Fruit fly (Drosophila melanogaster) whole organism, embryonic: ENCODE data around the gene MSAmiP.

Experiments used
- Ada2b ChIP-seq: fragments of 200-800 bp; sonication (Bioruptor generic); IDR thresholded peaks from 2 replicates; pipeline ENCODE4 v1.3.6; 2022; ENCODE audit warnings: missing biosample characterization, missing genetic modification characterization
- Adf1 ChIP-seq: fragments of 200-800 bp; sonication (Bioruptor generic); IDR thresholded peaks from 2 replicates; pipeline ENCODE4 v1.3.6; 2022; ENCODE audit warnings: missing biosample characterization, missing genetic modification characterization
- Bgb ChIP-seq: fragments of 200-800 bp; sonication (Bioruptor generic); IDR thresholded peaks from 2 replicates; pipeline ENCODE4 v1.3.6; 2022; ENCODE audit warnings: missing biosample characterization, missing genetic modification characterization; ENCODE audit not compliant: partially characterized antibody
- CG1024 ChIP-seq: fragments of 200-800 bp; sonication (Bioruptor generic); IDR thresholded peaks from 2 replicates; pipeline ENCODE4 v1.3.6; 2022; ENCODE audit warnings: missing biosample characterization, missing genetic modification characterization
- CG10321 ChIP-seq: fragments of 200-800 bp; sonication (Bioruptor generic); IDR thresholded peaks from 2 replicates; pipeline ENCODE4 v1.3.6; 2022; ENCODE audit warnings: missing biosample characterization, missing genetic modification characterization
- CG12219 ChIP-seq: fragments of 200-800 bp; sonication (Bioruptor generic); optimal IDR thresholded peaks from 3 replicates; lab custom pipeline; 2018; ENCODE audit warnings: missing biosample characterization, mild to moderate bottlenecking, missing genetic modification characterization
- CG12744 ChIP-seq: fragments of 200-800 bp; sonication (Bioruptor generic); optimal IDR thresholded peaks from 2 replicates; lab custom pipeline; 2016; ENCODE audit warnings: missing biosample characterization, missing genetic modification characterization
- CG13296 ChIP-seq: fragments of 200-800 bp; sonication (Bioruptor generic); optimal IDR thresholded peaks from 3 replicates; lab custom pipeline; 2018; ENCODE audit warnings: missing biosample characterization, mild to moderate bottlenecking, missing genetic modification characterization
- CG1647 ChIP-seq: fragments of 200-800 bp; sonication (Bioruptor generic); optimal IDR thresholded peaks from 3 replicates; lab custom pipeline; 2016; ENCODE audit warnings: missing biosample characterization, missing genetic modification characterization
- CG17186 ChIP-seq: fragments of 200-800 bp; sonication (Bioruptor generic); optimal IDR thresholded peaks from 3 replicates; lab custom pipeline; 2017; ENCODE audit warnings: missing biosample characterization, missing genetic modification reagents, missing genetic modification characterization
- CG1832 ChIP-seq: fragments of 200-800 bp; sonication (Bioruptor generic); optimal IDR thresholded peaks from 2 replicates; lab custom pipeline; 2017; ENCODE audit warnings: missing biosample characterization, mild to moderate bottlenecking, missing genetic modification characterization, inconsistent platforms
- CG32772 ChIP-seq: fragments of 200-800 bp; sonication (Bioruptor generic); IDR thresholded peaks from 2 replicates; pipeline ENCODE4 v1.3.6; 2022; ENCODE audit warnings: missing biosample characterization, missing genetic modification characterization
- CoRest ChIP-seq: fragments of 200-800 bp; sonication (Bioruptor generic); optimal IDR thresholded peaks from 3 replicates; lab custom pipeline; 2018; ENCODE audit warnings: missing biosample characterization, mild to moderate bottlenecking, missing genetic modification characterization, moderate library complexity
- Deaf1 ChIP-seq: fragments of 200-800 bp; optimal IDR thresholded peaks from 3 replicates; lab custom pipeline; 2019; ENCODE audit warnings: missing biosample characterization, mild to moderate bottlenecking, missing genetic modification characterization, moderate library complexity
- Elba2 ChIP-seq: fragments of 200-800 bp; sonication (Bioruptor generic); optimal IDR thresholded peaks from 3 replicates; lab custom pipeline; 2016; ENCODE audit warnings: missing biosample characterization, missing genetic modification characterization
- HLHmδ ChIP-seq: fragments of 200-800 bp; sonication (Bioruptor generic); optimal IDR thresholded peaks from 2 replicates; lab custom pipeline; 2018; ENCODE audit warnings: missing biosample characterization, mild to moderate bottlenecking, missing genetic modification characterization, moderate library complexity
- HmgD ChIP-seq: fragments of 200-800 bp; sonication (Bioruptor generic); optimal IDR thresholded peaks from 3 replicates; lab custom pipeline; 2016; ENCODE audit warnings: missing biosample characterization, missing genetic modification characterization
- NFAT ChIP-seq: fragments of 200-800 bp; sonication (Bioruptor generic); IDR thresholded peaks from 2 replicates; pipeline ENCODE4 v1.3.6; 2022; ENCODE audit warnings: missing biosample characterization, missing genetic modification characterization
- Nf-YA ChIP-seq: fragments of 200-800 bp; sonication (Bioruptor generic); IDR thresholded peaks from 2 replicates; pipeline ENCODE4 v1.3.6; 2022; ENCODE audit warnings: missing biosample characterization, missing genetic modification characterization
- Nf-YB ChIP-seq: fragments of 200-800 bp; sonication (Bioruptor generic); optimal IDR thresholded peaks from 3 replicates; lab custom pipeline; 2019; ENCODE audit warnings: missing biosample characterization, mild to moderate bottlenecking, missing genetic modification characterization, moderate library complexity
- Trl ChIP-seq, 3 experiments: fragments of >200 bp in 2 of 3; fragments of 200-800 bp in 1 of 3; sonication (Bioruptor generic) in 1 of 3; optimal IDR thresholded peaks; 2 replicates in 1 of 3; 3 replicates in 2 of 3; lab custom pipeline; 2016 to 2017; ENCODE audit warnings: missing biosample characterization in 1 of 3, missing genetic modification characterization in 1 of 3
- amos ChIP-seq: fragments of 200-800 bp; sonication (Bioruptor generic); IDR thresholded peaks from 2 replicates; pipeline ENCODE4 v1.3.6; 2022; ENCODE audit warnings: missing biosample characterization, missing genetic modification characterization; ENCODE audit not compliant: partially characterized antibody
- bbx ChIP-seq: fragments of 200-800 bp; sonication (Bioruptor generic); IDR thresholded peaks from 2 replicates; pipeline ENCODE4 v1.3.6; 2022; ENCODE audit warnings: missing biosample characterization, missing genetic modification characterization; ENCODE audit not compliant: partially characterized antibody
- bowl ChIP-seq: fragments of 200-800 bp; sonication (Bioruptor generic); IDR thresholded peaks from 2 replicates; pipeline ENCODE4 v1.3.6; 2022; ENCODE audit warnings: missing biosample characterization, missing genetic modification characterization
- cad ChIP-seq: fragments of >200 bp; optimal IDR thresholded peaks from 2 replicates; lab custom pipeline; 2017; ENCODE audit warnings: missing biosample characterization, missing genetic modification characterization
- chinmo ChIP-seq: fragments of 200-800 bp; sonication (Bioruptor generic); IDR thresholded peaks from 4 replicates; pipeline ENCODE4 v1.3.6; 2022; ENCODE audit warnings: missing biosample characterization, missing genetic modification characterization; ENCODE audit not compliant: partially characterized antibody
- chm ChIP-seq: fragments of 200-800 bp; sonication (Bioruptor generic); IDR thresholded peaks from 2 replicates; pipeline ENCODE4 v1.3.6; 2022; ENCODE audit warnings: missing biosample characterization, missing genetic modification characterization
- ci ChIP-seq: fragments of 200-800 bp; sonication (Bioruptor generic); IDR thresholded peaks from 3 replicates; pipeline ENCODE4 v1.3.6; 2022; ENCODE audit warnings: missing biosample characterization, missing genetic modification characterization
- crol ChIP-seq: fragments of 200-800 bp; sonication (Bioruptor generic); IDR thresholded peaks from 2 replicates; pipeline ENCODE4 v1.3.6; 2022; ENCODE audit warnings: missing biosample characterization, missing genetic modification characterization
- danr ChIP-seq: fragments of 200-800 bp; sonication (Bioruptor generic); IDR thresholded peaks from 2 replicates; pipeline ENCODE4 v1.3.6; 2022; ENCODE audit warnings: missing biosample characterization, missing genetic modification characterization
- ewg ChIP-seq: fragments of 200-800 bp; sonication (Bioruptor generic); optimal IDR thresholded peaks from 3 replicates; lab custom pipeline; 2017; ENCODE audit warnings: mild to moderate bottlenecking, missing biosample characterization, missing genetic modification reagents, missing genetic modification characterization
- gt ChIP-seq: fragments of 200-800 bp; sonication (Bioruptor generic); IDR thresholded peaks from 2 replicates; pipeline ENCODE4 v1.3.6; 2022; ENCODE audit warnings: missing biosample characterization, missing genetic modification characterization
- ken ChIP-seq: fragments of 200-800 bp; sonication (Bioruptor generic); IDR thresholded peaks from 3 replicates; pipeline ENCODE4 v1.3.6; 2022; ENCODE audit warnings: missing biosample characterization, missing genetic modification characterization
- lov ChIP-seq, 2 experiments: fragments of 200-800 bp in 1 of 2; fragments of >200 bp in 1 of 2; sonication (Bioruptor generic) in 1 of 2; IDR thresholded peaks in 1 of 2; optimal IDR thresholded peaks in 1 of 2; 2 replicates in 1 of 2; 3 replicates in 1 of 2; pipeline versions ENCODE4 v1.3.6 to Lab custom; 2017 to 2022; ENCODE audit warnings: missing biosample characterization in 1 of 2, missing genetic modification characterization in 1 of 2
- mld ChIP-seq: fragments of 200-800 bp; sonication (Bioruptor generic); IDR thresholded peaks from 3 replicates; pipeline ENCODE4 v1.3.6; 2022; ENCODE audit warnings: missing biosample characterization, missing genetic modification characterization; ENCODE audit not compliant: partially characterized antibody
- nerfin-1 ChIP-seq: fragments of 200-800 bp; sonication (Bioruptor generic); optimal IDR thresholded peaks from 3 replicates; lab custom pipeline; 2019; ENCODE audit warnings: missing biosample characterization, mild to moderate bottlenecking, missing genetic modification characterization, moderate library complexity
- nmo ChIP-seq: fragments of 200-800 bp; sonication (Bioruptor generic); optimal IDR thresholded peaks from 2 replicates; lab custom pipeline; 2018; ENCODE audit warnings: missing biosample characterization, mild to moderate bottlenecking, missing genetic modification characterization, moderate library complexity
- oc ChIP-seq: fragments of 200-800 bp; sonication (Bioruptor generic); optimal IDR thresholded peaks from 2 replicates; lab custom pipeline; 2018; ENCODE audit warnings: missing biosample characterization, mild to moderate bottlenecking, missing genetic modification characterization, moderate library complexity
- onecut ChIP-seq: fragments of 200-800 bp; sonication (Bioruptor generic); IDR thresholded peaks from 2 replicates; pipeline ENCODE4 v1.3.6; 2022; ENCODE audit warnings: missing biosample characterization, missing genetic modification characterization
- otp ChIP-seq: fragments of 200-800 bp; sonication (Bioruptor generic); IDR thresholded peaks from 3 replicates; pipeline ENCODE4, ENCODE4 v1.3.6; 2022; ENCODE audit warnings: missing biosample characterization, missing genetic modification characterization
- pho ChIP-seq: fragments of 200-800 bp; sonication (Bioruptor generic); optimal IDR thresholded peaks from 2 replicates; lab custom pipeline; 2016; ENCODE audit warnings: missing biosample characterization, missing genetic modification characterization
- pros ChIP-seq: fragments of 200-800 bp; sonication (Bioruptor generic); optimal IDR thresholded peaks from 3 replicates; lab custom pipeline; 2019; ENCODE audit warnings: missing biosample characterization, mild to moderate bottlenecking, missing genetic modification characterization, moderate library complexity
- salm ChIP-seq: fragments of 200-800 bp; sonication (Bioruptor generic); optimal IDR thresholded peaks from 2 replicates; lab custom pipeline; 2018; ENCODE audit warnings: missing biosample characterization, mild to moderate bottlenecking, missing genetic modification characterization
- sd ChIP-seq: fragments of 200-800 bp; sonication (Bioruptor generic); optimal IDR thresholded peaks from 3 replicates; lab custom pipeline; 2018; ENCODE audit warnings: missing biosample characterization, mild to moderate bottlenecking, missing genetic modification characterization, moderate library complexity
- sqz ChIP-seq: fragments of 200-800 bp; sonication (Bioruptor generic); optimal IDR thresholded peaks from 3 replicates; lab custom pipeline; 2018; ENCODE audit warnings: missing biosample characterization, mild to moderate bottlenecking, missing genetic modification characterization
- sr ChIP-seq: fragments of 200-800 bp; sonication (Bioruptor generic); IDR thresholded peaks from 3 replicates; pipeline ENCODE4 v1.3.6; 2022; ENCODE audit warnings: missing biosample characterization, missing genetic modification characterization
- z ChIP-seq: fragments of 200-800 bp; sonication (Bioruptor generic); IDR thresholded peaks from 3 replicates; pipeline ENCODE4 v1.3.6; 2022; ENCODE audit warnings: missing biosample characterization, missing genetic modification characterization

MSAmiP gene

dm6 chr3R:16901995-16902394 lies 5.9 kb upstream of the MSAmiP start:
- TF ChIP-seq CG13296 (GFP tag; lab: Kevin White, UChicago): no peak
- TF ChIP-seq cad (GFP tag; lab: Kevin White, UChicago): peak; percentile 91

dm6 chr3R:16899659-16900022 lies 3.5 kb upstream of the MSAmiP start:
- TF ChIP-seq Nf-YB (GFP tag; lab: Kevin White, UChicago) (peak; percentile 90), ci (GFP tag; lab: Robert Waterston, UW) (0 out of 3 replicates have a peak, but pooled peaks have one; percentile 51), nmo (GFP tag; lab: Kevin White, UChicago) (peak; percentile 34), chinmo (peak; percentile 37; the same call in 1 of the 4 replicates), HLHmδ (GFP tag; lab: Kevin White, UChicago) (peak; percentile 48), danr (no peak), z (GFP tag; lab: Robert Waterston, UW) (peak; percentile 52; the same call in 2 of the 3 replicates), ken (GFP tag; lab: Robert Waterston, UW) (0 out of 3 replicates have a peak, but pooled peaks have one; percentile 48), otp (GFP tag; lab: Robert Waterston, UW) (0 out of 3 replicates have a peak, but pooled peaks have one; percentile 5), ewg (peak; percentile 89), CG17186 (GFP tag; lab: Kevin White, UChicago) (no peak), chm (GFP tag; lab: Robert Waterston, UW) (0 out of 2 replicates have a peak, but pooled peaks have one; percentile 38), mld (GFP tag; lab: Robert Waterston, UW) (peak; percentile 43; the same call in 1 of the 3 replicates), CoRest (tag; lab: Kevin White, UChicago) (peak; percentile 30), pros (GFP tag; lab: Kevin White, UChicago) (peak; percentile 65), sr (GFP tag; lab: Robert Waterston, UW) (no peak), CG1832 (GFP tag; lab: Kevin White, UChicago) (peak; percentile 95), oc (peak; percentile 30), Elba2 (GFP tag; lab: Kevin White, UChicago) (no peak), Bgb (GFP tag; lab: Robert Waterston, UW) (peak; percentile 38; the same call in 1 of the 2 replicates), bowl (GFP tag; lab: Robert Waterston, UW) (peak; percentile 52; the same call in 1 of the 2 replicates), CG12744 (GFP tag; lab: Kevin White, UChicago) (peak; percentile 33), HmgD (GFP tag; lab: Kevin White, UChicago) (peak; percentile 43), pho (peak; percentile 53), nerfin-1 (tag; lab: Kevin White, UChicago) (peak; percentile 79), crol (GFP tag; lab: Robert Waterston, UW) (peak; percentile 77), Trl (optimal IDR thresholded peaks at IDR 0.05; lab: Kevin White, UChicago) (peak in 1 of 2 experiments; percentile 70), Trl (GFP tag; optimal IDR thresholded peaks at IDR 0.05; lab: Kevin White, UChicago) (no peak), CG1024 (GFP tag; lab: Robert Waterston, UW) (no peak), Nf-YA (0 out of 2 replicates have a peak, but pooled peaks have one; percentile 32), sqz (GFP tag; lab: Kevin White, UChicago) (peak; percentile 74), lov (optimal IDR thresholded peaks at IDR 0.05; lab: Kevin White, UChicago) (no peak), lov (GFP tag; IDR thresholded peaks at IDR 0.05; lab: Robert Waterston, UW) (peak; percentile 52; the same call in 1 of the 3 replicates), Adf1 (GFP tag; lab: Robert Waterston, UW) (peak; percentile 77), sd (tag; lab: Kevin White, UChicago) (peak; percentile 74), CG1647 (GFP tag; lab: Kevin White, UChicago) (no peak), CG12219 (GFP tag; lab: Kevin White, UChicago) (no peak), NFAT (GFP tag; lab: Robert Waterston, UW) (0 out of 2 replicates have a peak, but pooled peaks have one; percentile 7), Ada2b (peak; percentile 18; the same call in 1 of the 2 replicates), amos (peak; percentile 31; the same call in 1 of the 2 replicates), CG10321 (GFP tag; lab: Robert Waterston, UW) (peak; percentile 83), Deaf1 (tag; lab: Kevin White, UChicago) (peak; percentile 88), bbx (GFP tag; lab: Robert Waterston, UW) (peak; percentile 50), gt (no peak), onecut (GFP tag; lab: Robert Waterston, UW) (0 out of 2 replicates have a peak, but pooled peaks have one; percentile 15), salm (tag; lab: Kevin White, UChicago) (no peak), CG32772 (no peak)
